Worm (Caenorhabditis elegans): ENCODE data around the gene arrd-19.

ce11 chrV:3352925-3353324 is 37.6 kb upstream of the arrd-19 start, which contains the start of gene C17B7.12:
- TF ChIP-seq ama-1 (optimal IDR thresholded peaks at IDR 0.05) (no peak), hnd-1 (tag; optimal IDR thresholded peaks at IDR 0.05) (no peak), F13C5.2 (tag; optimal IDR thresholded peaks at IDR 0.05) (no peak), flt-1 (GFP tag; IDR thresholded peaks at IDR 0.05) (no peak), tbx-37 (GFP tag; conservative IDR thresholded peaks at IDR 0.05) (no peak), tra-4 (tag; optimal IDR thresholded peaks at IDR 0.05) (no peak), B0310.2 (tag; optimal IDR thresholded peaks at IDR 0.05) (no peak), ceh-13 (GFP tag; optimal IDR thresholded peaks at IDR 0.05) (no peak), tbx-11 (GFP tag; IDR thresholded peaks at IDR 0.05) (no peak), ceh-36 (tag; optimal IDR thresholded peaks at IDR 0.05) (no peak), scrt-1 (GFP tag; IDR thresholded peaks at IDR 0.05) (no peak), pes-1 (GFP tag; IDR thresholded peaks at IDR 0.05) (no peak), aly-1 (tag; optimal IDR thresholded peaks at IDR 0.05) (no peak)

All from whole organism, early embryonic.